Fruit fly (Drosophila melanogaster): Measurements from ENCODE around the gene cad.

cad gene

DNA sequence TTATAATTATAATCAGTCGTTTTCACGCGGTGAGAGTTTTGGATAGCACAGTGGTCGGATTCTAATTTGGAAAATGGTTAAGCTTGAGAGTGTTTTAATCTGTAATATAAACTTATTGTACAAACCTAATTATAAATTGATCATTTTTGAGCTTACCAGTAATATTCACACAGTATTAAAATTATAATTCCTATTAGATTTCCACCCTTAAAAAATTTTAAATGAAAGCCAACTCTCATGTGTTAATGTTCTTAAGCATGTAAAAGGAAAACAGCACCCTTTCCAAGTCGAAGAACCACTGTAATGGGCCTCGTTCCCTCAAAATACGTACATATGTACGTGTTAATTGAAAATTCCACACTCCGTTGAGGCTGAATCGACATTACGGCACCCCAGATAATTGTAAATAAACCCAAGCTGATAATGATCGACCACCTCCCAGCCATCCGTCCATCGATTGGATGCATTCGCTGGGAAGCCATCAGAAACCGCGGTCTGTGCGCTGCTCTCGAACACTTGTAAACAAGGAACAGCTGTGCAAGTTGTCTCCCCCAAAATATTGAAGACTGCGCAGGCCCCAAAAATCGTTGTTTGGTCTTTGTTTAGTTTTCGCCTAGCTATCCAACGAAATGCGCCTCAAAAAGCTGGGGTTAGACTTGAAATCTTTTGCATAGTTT, 10.6 kb upstream of the cad start (continued):
- TF ChIP-seq NC2α (GFP tag; optimal IDR thresholded peaks at IDR 0.05) (no peak), CG4360 (GFP tag; IDR thresholded peaks at IDR 0.05) (no peak), nerfin-2 (GFP tag; IDR thresholded peaks at IDR 0.05; ENCODE audit: partially characterized antibody) (no peak), sob (GFP tag; IDR thresholded peaks at IDR 0.05) (no peak), rib (GFP tag; IDR thresholded peaks at IDR 0.05) (no peak), ind (GFP tag; optimal IDR thresholded peaks at IDR 0.05) (peak; percentile 26), Sry-δ (GFP tag; optimal IDR thresholded peaks at IDR 0.05) (no peak), Atf3 (GFP tag; optimal IDR thresholded peaks at IDR 0.05) (no peak), MESR4 (GFP tag; optimal IDR thresholded peaks at IDR 0.05) (no peak), ewg (GFP tag; optimal IDR thresholded peaks at IDR 0.05) (peak; percentile 65), CG9876 (GFP tag; optimal IDR thresholded peaks at IDR 0.05) (no peak), CG2202 (tag; optimal IDR thresholded peaks at IDR 0.05) (no peak), CG10431 (GFP tag; optimal IDR thresholded peaks at IDR 0.05) (no peak), crol (GFP tag; IDR thresholded peaks at IDR 0.05) (no peak), kay (GFP tag; optimal IDR thresholded peaks at IDR 0.05) (no peak), Fer2 (tag; optimal IDR thresholded peaks at IDR 0.05) (no peak), CG34422 (GFP tag; IDR thresholded peaks at IDR 0.05) (no peak), scrt (GFP tag; optimal IDR thresholded peaks at IDR 0.05) (no peak), pita (GFP tag; optimal IDR thresholded peaks at IDR 0.05) (no peak), pan (optimal IDR thresholded peaks at IDR 0.05) (no peak), pan (GFP tag; optimal IDR thresholded peaks at IDR 0.05 in 1 of 2, IDR thresholded peaks at IDR 0.05 in 1 of 2) (peak in 1 of 2 experiments; percentile 43), otp (GFP tag; IDR thresholded peaks at IDR 0.05) (0 out of 3 replicates have a peak, but pooled peaks have one; percentile 44), CG42726 (GFP tag; IDR thresholded peaks at IDR 0.05; ENCODE audit: partially characterized antibody) (no peak), CG17328 (GFP tag; IDR thresholded peaks at IDR 0.05) (no peak), ken (GFP tag; IDR thresholded peaks at IDR 0.05) (no peak), CG10959 (GFP tag; IDR thresholded peaks at IDR 0.05) (no peak), ap (GFP tag; IDR thresholded peaks at IDR 0.05) (no peak), sqz (GFP tag; optimal IDR thresholded peaks at IDR 0.05) (no peak), dm (GFP tag; optimal IDR thresholded peaks at IDR 0.05) (no peak), CG14860 (GFP tag; IDR thresholded peaks at IDR 0.05; ENCODE audit: partially characterized antibody) (no peak), ac (GFP tag; optimal IDR thresholded peaks at IDR 0.05) (no peak), CG7963 (GFP tag; IDR thresholded peaks at IDR 0.05; ENCODE audit: partially characterized antibody) (no peak), CG8388 (GFP tag; optimal IDR thresholded peaks at IDR 0.05) (peak; percentile 54), CG18011 (GFP tag; optimal IDR thresholded peaks at IDR 0.05) (no peak), Deaf1 (tag; optimal IDR thresholded peaks at IDR 0.05) (peak; percentile 3), chn (GFP tag; optimal IDR thresholded peaks at IDR 0.05) (peak; percentile 25), CG11093 (GFP tag; IDR thresholded peaks at IDR 0.05) (0 out of 3 replicates have a peak, but pooled peaks have one; percentile 35), Trl (optimal IDR thresholded peaks at IDR 0.05) (no peak), Trl (GFP tag; optimal IDR thresholded peaks at IDR 0.05) (no peak), CG6791 (GFP tag; IDR thresholded peaks at IDR 0.05; ENCODE audit: partially characterized antibody) (no peak), psq (GFP tag; optimal IDR thresholded peaks at IDR 0.05) (no peak), CG9437 (GFP tag; optimal IDR thresholded peaks at IDR 0.05) (peak; percentile 35), CG9727 (GFP tag; optimal IDR thresholded peaks at IDR 0.05) (peak; percentile 46), gcm (GFP tag; optimal IDR thresholded peaks at IDR 0.05) (no peak), Dad (GFP tag; optimal IDR thresholded peaks at IDR 0.05) (no peak), Dp (GFP tag; optimal IDR thresholded peaks at IDR 0.05) (no peak), CG11456 (GFP tag; IDR thresholded peaks at IDR 0.05) (no peak), CG10366 (GFP tag; IDR thresholded peaks at IDR 0.05) (peak; percentile 38), CG12769 (tag; optimal IDR thresholded peaks at IDR 0.05) (no peak), CG12299 (tag; optimal IDR thresholded peaks at IDR 0.05) (no peak), CG12104 (GFP tag; optimal IDR thresholded peaks at IDR 0.05) (no peak)

All from whole organism, embryonic.